Fruit fly (Drosophila melanogaster) whole organism, embryonic: Measurements from ENCODE around the gene Doc1.

ENCODE experiments used
- Atf3 ChIP-seq: fragments of 200-800 bp; sonication (Bioruptor generic); optimal IDR thresholded peaks from 3 replicates; lab custom pipeline; 2016; ENCODE audit warnings: missing biosample characterization, missing genetic modification characterization
- BEAF-32 ChIP-seq: fragments of 200-800 bp; sonication (Bioruptor generic); optimal IDR thresholded peaks from 3 replicates; lab custom pipeline; 2017; ENCODE audit warnings: missing biosample characterization, missing genetic modification characterization, mild to moderate bottlenecking, moderate library complexity, missing genetic modification reagents
- CG10565 ChIP-seq: fragments of 200-800 bp; sonication (Bioruptor generic); optimal IDR thresholded peaks from 3 replicates; lab custom pipeline; 2016; ENCODE audit warnings: missing biosample characterization, mild to moderate bottlenecking, missing genetic modification characterization
- CG10979 ChIP-seq: fragments of 200-800 bp; sonication (Bioruptor generic); optimal IDR thresholded peaks from 2 replicates; lab custom pipeline; 2018; ENCODE audit warnings: missing biosample characterization, mild to moderate bottlenecking, missing genetic modification characterization, moderate library complexity
- CG14710 ChIP-seq: fragments of 200-800 bp; sonication (Bioruptor generic); optimal IDR thresholded peaks from 3 replicates; lab custom pipeline; 2019; ENCODE audit warnings: missing biosample characterization, mild to moderate bottlenecking, missing genetic modification characterization, moderate library complexity
- CG14965 ChIP-seq: fragments of 200-800 bp; sonication (Bioruptor generic); optimal IDR thresholded peaks from 2 replicates; lab custom pipeline; 2016; ENCODE audit warnings: missing biosample characterization, missing genetic modification characterization, borderline replicate concordance
- CG15601 ChIP-seq: fragments of 200-800 bp; sonication (Bioruptor generic); optimal IDR thresholded peaks from 3 replicates; lab custom pipeline; 2019; ENCODE audit warnings: missing biosample characterization, mild to moderate bottlenecking, missing genetic modification characterization, moderate library complexity
- CG17385 ChIP-seq: fragments of 200-800 bp; sonication (Bioruptor generic); optimal IDR thresholded peaks from 3 replicates; lab custom pipeline; 2018; ENCODE audit warnings: missing biosample characterization, mild to moderate bottlenecking, missing genetic modification characterization
- CG18764 ChIP-seq: fragments of 200-800 bp; sonication (Bioruptor generic); optimal IDR thresholded peaks from 3 replicates; lab custom pipeline; 2016; ENCODE audit warnings: missing biosample characterization, missing genetic modification characterization
- CG2875 ChIP-seq: fragments of 200-800 bp; sonication (Bioruptor generic); optimal IDR thresholded peaks from 2 replicates; lab custom pipeline; 2017; ENCODE audit warnings: missing biosample characterization, mild to moderate bottlenecking, missing genetic modification characterization, missing genetic modification reagents
- CG4360 ChIP-seq: fragments of 200-800 bp; sonication (Bioruptor generic); IDR thresholded peaks from 2 replicates; pipeline ENCODE4 v1.3.6; 2022; ENCODE audit warnings: missing biosample characterization, missing genetic modification characterization
- CG6175 ChIP-seq: fragments of 200-800 bp; sonication (Bioruptor generic); IDR thresholded peaks from 3 replicates; pipeline ENCODE4 v1.3.6; 2022; ENCODE audit warnings: missing biosample characterization, missing genetic modification characterization
- CG7372 ChIP-seq: fragments of 200-800 bp; sonication (Bioruptor generic); IDR thresholded peaks from 2 replicates; pipeline ENCODE4 v1.3.6; 2022; ENCODE audit warnings: missing biosample characterization, missing genetic modification characterization
- CG8944 ChIP-seq: fragments of 200-800 bp; sonication (Bioruptor generic); optimal IDR thresholded peaks from 3 replicates; lab custom pipeline; 2016; ENCODE audit warnings: missing biosample characterization, missing genetic modification characterization
- Camta ChIP-seq: fragments of 200-800 bp; sonication (Bioruptor generic); optimal IDR thresholded peaks from 2 replicates; lab custom pipeline; 2016; ENCODE audit warnings: missing biosample characterization, missing genetic modification characterization
- Dad ChIP-seq: fragments of 200-800 bp; sonication (Bioruptor generic); optimal IDR thresholded peaks from 3 replicates; lab custom pipeline; 2016; ENCODE audit warnings: missing biosample characterization, missing genetic modification characterization
- Dll ChIP-seq: fragments of 200-800 bp; sonication (Bioruptor generic); IDR thresholded peaks from 4 replicates; pipeline ENCODE4 v1.3.6; 2022; ENCODE audit warnings: missing biosample characterization, missing genetic modification characterization; ENCODE audit not compliant: partially characterized antibody
- Doc2 ChIP-seq: fragments of 200-800 bp; sonication (Bioruptor generic); IDR thresholded peaks from 2 replicates; pipeline ENCODE4 v1.3.6; 2022; ENCODE audit warnings: missing biosample characterization, missing genetic modification characterization
- Drgx ChIP-seq: fragments of 200-800 bp; sonication (Bioruptor generic); IDR thresholded peaks from 2 replicates; pipeline ENCODE4 v1.3.6; 2022; ENCODE audit warnings: missing biosample characterization, missing genetic modification characterization
- HLHmδ ChIP-seq: fragments of 200-800 bp; sonication (Bioruptor generic); optimal IDR thresholded peaks from 2 replicates; lab custom pipeline; 2018; ENCODE audit warnings: missing biosample characterization, mild to moderate bottlenecking, missing genetic modification characterization, moderate library complexity
- Hr39 ChIP-seq: fragments of >200 bp; optimal IDR thresholded peaks from 2 replicates; lab custom pipeline; 2017
- Hr51 ChIP-seq, 2 experiments: fragments of 200-800 bp; sonication (Bioruptor generic); optimal IDR thresholded peaks; 2 replicates in 1 of 2; 3 replicates in 1 of 2; lab custom pipeline; 2016 to 2018; ENCODE audit warnings: missing biosample characterization in 2 of 2, missing genetic modification characterization in 2 of 2, mild to moderate bottlenecking in 1 of 2, moderate library complexity in 1 of 2
- MESR4 ChIP-seq: fragments of 200-800 bp; sonication (Bioruptor generic); optimal IDR thresholded peaks from 2 replicates; lab custom pipeline; 2018; ENCODE audit warnings: missing biosample characterization, mild to moderate bottlenecking, missing genetic modification characterization, moderate library complexity
- Meics ChIP-seq: fragments of 200-800 bp; sonication (Bioruptor generic); optimal IDR thresholded peaks from 2 replicates; lab custom pipeline; 2017; ENCODE audit warnings: missing biosample characterization, mild to moderate bottlenecking, missing genetic modification characterization
- Nf-YB ChIP-seq: fragments of 200-800 bp; sonication (Bioruptor generic); optimal IDR thresholded peaks from 3 replicates; lab custom pipeline; 2019; ENCODE audit warnings: missing biosample characterization, mild to moderate bottlenecking, missing genetic modification characterization, moderate library complexity
- Rx ChIP-seq: fragments of 200-800 bp; sonication (Bioruptor generic); IDR thresholded peaks from 2 replicates; pipeline ENCODE4 v1.3.6; 2022; ENCODE audit warnings: missing biosample characterization, missing genetic modification characterization
- Side ChIP-seq: fragments of 200-800 bp; sonication (Bioruptor generic); optimal IDR thresholded peaks from 2 replicates; lab custom pipeline; 2016; ENCODE audit warnings: missing biosample characterization, missing genetic modification characterization
- Sox100B ChIP-seq: fragments of 200-800 bp; sonication (Bioruptor generic); optimal IDR thresholded peaks from 3 replicates; lab custom pipeline; 2018; ENCODE audit warnings: missing biosample characterization, mild to moderate bottlenecking, missing genetic modification characterization
- TFAM ChIP-seq: fragments of 200-800 bp; sonication (Bioruptor generic); optimal IDR thresholded peaks from 2 replicates; lab custom pipeline; 2017; ENCODE audit warnings: missing biosample characterization, missing genetic modification characterization, inconsistent platforms
- al ChIP-seq: fragments of 200-800 bp; sonication (Bioruptor generic); IDR thresholded peaks from 2 replicates; pipeline ENCODE4 v1.3.6; 2022; ENCODE audit warnings: missing biosample characterization, missing genetic modification characterization
- bigmax ChIP-seq: fragments of 200-800 bp; sonication (Bioruptor generic); optimal IDR thresholded peaks from 2 replicates; lab custom pipeline; 2018; ENCODE audit warnings: missing biosample characterization, mild to moderate bottlenecking, missing genetic modification characterization
- cad ChIP-seq: fragments of >200 bp; optimal IDR thresholded peaks from 2 replicates; lab custom pipeline; 2017; ENCODE audit warnings: missing biosample characterization, missing genetic modification characterization
- corto ChIP-seq: fragments of 200-800 bp; sonication (Bioruptor generic); optimal IDR thresholded peaks from 2 replicates; lab custom pipeline; 2016; ENCODE audit warnings: missing biosample characterization, mild to moderate bottlenecking, missing genetic modification characterization, moderate library complexity
- croc ChIP-seq: fragments of 200-800 bp; sonication (Bioruptor generic); conservative IDR thresholded peaks from 3 replicates; pipeline ENCODE4 v1.3.6; 2022; ENCODE audit warnings: missing biosample characterization, missing genetic modification characterization
- en ChIP-seq: fragments of 200-800 bp; sonication (Bioruptor generic); optimal IDR thresholded peaks from 2 replicates; lab custom pipeline; 2016; ENCODE audit warnings: missing biosample characterization, missing genetic modification characterization
- ftz-f1 ChIP-seq: fragments of 200-800 bp; sonication (Bioruptor generic); optimal IDR thresholded peaks from 2 replicates; lab custom pipeline; 2016; ENCODE audit warnings: missing biosample characterization, missing genetic modification characterization
- her ChIP-seq: fragments of 200-800 bp; sonication (Bioruptor generic); optimal IDR thresholded peaks from 2 replicates; lab custom pipeline; 2016; ENCODE audit warnings: missing biosample characterization, missing genetic modification characterization
- klu ChIP-seq: fragments of 200-800 bp; sonication (Bioruptor generic); IDR thresholded peaks from 2 replicates; pipeline ENCODE4 v1.3.6; 2022; ENCODE audit warnings: missing biosample characterization, missing genetic modification characterization
- mam ChIP-seq: fragments of 200-800 bp; sonication (Bioruptor generic); optimal IDR thresholded peaks from 3 replicates; lab custom pipeline; 2016; ENCODE audit warnings: missing biosample characterization, missing genetic modification characterization
- mirr ChIP-seq: fragments of 200-800 bp; sonication (Bioruptor generic); optimal IDR thresholded peaks from 3 replicates; lab custom pipeline; 2018; ENCODE audit warnings: missing biosample characterization, mild to moderate bottlenecking, missing genetic modification characterization
- repo ChIP-seq: fragments of 200-800 bp; sonication (Bioruptor generic); optimal IDR thresholded peaks from 2 replicates; lab custom pipeline; 2016; ENCODE audit warnings: missing biosample characterization, missing genetic modification characterization
- row ChIP-seq: fragments of 200-800 bp; sonication (Bioruptor generic); IDR thresholded peaks from 3 replicates; pipeline ENCODE4 v1.3.6; 2022; ENCODE audit warnings: missing biosample characterization, missing genetic modification characterization
- salm ChIP-seq: fragments of 200-800 bp; sonication (Bioruptor generic); optimal IDR thresholded peaks from 2 replicates; lab custom pipeline; 2018; ENCODE audit warnings: missing biosample characterization, mild to moderate bottlenecking, missing genetic modification characterization
- sens-2 ChIP-seq: fragments of 200-800 bp; sonication (Bioruptor generic); IDR thresholded peaks from 2 replicates; pipeline ENCODE4 v1.3.6; 2022; ENCODE audit warnings: missing biosample characterization, missing genetic modification characterization
- sr ChIP-seq: fragments of 200-800 bp; sonication (Bioruptor generic); IDR thresholded peaks from 3 replicates; pipeline ENCODE4 v1.3.6; 2022; ENCODE audit warnings: missing biosample characterization, missing genetic modification characterization
- ssp ChIP-seq: fragments of 200-800 bp; sonication (Bioruptor generic); IDR thresholded peaks from 2 replicates; pipeline ENCODE4 v1.3.6; 2022; ENCODE audit warnings: missing biosample characterization, missing genetic modification characterization
- tin ChIP-seq: fragments of 200-800 bp; sonication (Bioruptor generic); optimal IDR thresholded peaks from 3 replicates; lab custom pipeline; 2016; ENCODE audit warnings: missing biosample characterization, missing genetic modification characterization
- trem ChIP-seq: fragments of 200-800 bp; optimal IDR thresholded peaks from 3 replicates; lab custom pipeline; 2019; ENCODE audit warnings: missing biosample characterization, mild to moderate bottlenecking, missing genetic modification characterization, moderate library complexity
- vvl ChIP-seq: fragments of 200-800 bp; sonication (Bioruptor generic); IDR thresholded peaks from 2 replicates; pipeline ENCODE4 v1.3.6; 2022; ENCODE audit warnings: missing biosample characterization, missing genetic modification characterization
- wek ChIP-seq: fragments of 200-800 bp; sonication (Bioruptor generic); optimal IDR thresholded peaks from 3 replicates; lab custom pipeline; 2018; ENCODE audit warnings: missing biosample characterization, mild to moderate bottlenecking, missing genetic modification characterization, moderate library complexity

Doc1 gene

dm6 chr3L:9042200-9042988, 1.2 kb downstream of the Doc1 start (continued):
- TF ChIP-seq Rx (GFP tag; lab: Robert Waterston, UW) (peak; percentile 31; the same call in 1 of the 2 replicates), mirr (GFP tag; lab: Kevin White, UChicago) (no peak), CG14710 (tag; lab: Kevin White, UChicago) (peak; percentile 63), corto (GFP tag; lab: Kevin White, UChicago) (no peak), Atf3 (GFP tag; lab: Kevin White, UChicago) (no peak), CG15601 (tag; lab: Kevin White, UChicago) (peak; percentile 59), sr (no peak), CG18764 (GFP tag; lab: Kevin White, UChicago) (no peak), ftz-f1 (no peak), Sox100B (GFP tag; lab: Kevin White, UChicago) (peak; percentile 55), croc (peak; percentile 45; the same call in 1 of the 3 replicates), CG14965 (no peak), Dll (GFP tag; lab: Robert Waterston, UW) (no peak), her (no peak), cad (GFP tag; lab: Kevin White, UChicago) (peak; percentile 92), CG7372 (no peak), wek (GFP tag; lab: Kevin White, UChicago) (no peak), Side (no peak), salm (tag; lab: Kevin White, UChicago) (no peak), CG17385 (peak; percentile 35), MESR4 (GFP tag; lab: Kevin White, UChicago) (no peak), bigmax (no peak), en (GFP tag; lab: Kevin White, UChicago) (no peak), Dad (no peak), Hr39 (lab: Kevin White, UChicago) (no peak), tin (GFP tag; lab: Kevin White, UChicago) (no peak), mam (GFP tag; lab: Kevin White, UChicago) (no peak), klu (GFP tag; lab: Robert Waterston, UW) (no peak), Camta (no peak), Meics (GFP tag; lab: Kevin White, UChicago) (no peak), sens-2 (no peak), row (GFP tag; lab: Robert Waterston, UW) (peak; percentile 55), CG8944 (GFP tag; lab: Kevin White, UChicago) (no peak), CG4360 (GFP tag; lab: Robert Waterston, UW) (0 out of 2 replicates have a peak, but pooled peaks have one; percentile 16), CG10979 (peak; percentile 77), ssp (GFP tag; lab: Robert Waterston, UW) (no peak), Drgx (GFP tag; lab: Robert Waterston, UW) (no peak), TFAM (GFP tag; lab: Kevin White, UChicago) (no peak), BEAF-32 (GFP tag; lab: Kevin White, UChicago) (no peak), CG6175 (GFP tag; lab: Robert Waterston, UW) (no peak), Doc2 (GFP tag; lab: Robert Waterston, UW) (no peak), Nf-YB (GFP tag; lab: Kevin White, UChicago) (no peak), trem (peak; percentile 45), HLHmδ (GFP tag; lab: Kevin White, UChicago) (no peak), Hr51 (GFP tag; optimal IDR thresholded peaks at IDR 0.05; lab: Kevin White, UChicago) (no peak), vvl (GFP tag; lab: Robert Waterston, UW) (peak; percentile 81), CG10565 (GFP tag; lab: Kevin White, UChicago) (no peak), repo (GFP tag; lab: Kevin White, UChicago) (no peak), al (no peak), CG2875 (GFP tag; lab: Kevin White, UChicago) (peak; percentile 29)
